Fruit fly (Drosophila melanogaster) whole organism, embryonic: ENCODE data around the gene fzo.
A peak's percentile ranks its signal among the peaks of the same experiment; 100 is the strongest.

Experiments
- Bgb ChIP-seq: fragments of 200-800 bp; sonication (Bioruptor generic); IDR thresholded peaks from 2 replicates; pipeline ENCODE4 v1.3.6; 2022; ENCODE audit warnings: missing biosample characterization, missing genetic modification characterization; ENCODE audit not compliant: partially characterized antibody
- CG10462 ChIP-seq: fragments of 200-800 bp; sonication (Bioruptor generic); optimal IDR thresholded peaks from 2 replicates; lab custom pipeline; 2016; ENCODE audit warnings: missing biosample characterization, missing genetic modification characterization
- CG11093 ChIP-seq: fragments of 200-800 bp; sonication (Bioruptor generic); IDR thresholded peaks from 3 replicates; pipeline ENCODE4 v1.3.6; 2022; ENCODE audit warnings: missing biosample characterization, missing genetic modification characterization
- CG12659 ChIP-seq: fragments of 200-800 bp; sonication (Bioruptor generic); optimal IDR thresholded peaks from 3 replicates; lab custom pipeline; 2017; ENCODE audit warnings: mild to moderate bottlenecking, missing biosample characterization, missing genetic modification reagents, missing genetic modification characterization
- CG14860 ChIP-seq: fragments of 200-800 bp; sonication (Bioruptor generic); IDR thresholded peaks from 3 replicates; pipeline ENCODE4 v1.3.6; 2022; ENCODE audit warnings: missing biosample characterization, missing genetic modification characterization; ENCODE audit not compliant: partially characterized antibody
- CG14965 ChIP-seq: fragments of 200-800 bp; sonication (Bioruptor generic); optimal IDR thresholded peaks from 2 replicates; lab custom pipeline; 2016; ENCODE audit warnings: missing biosample characterization, missing genetic modification characterization, borderline replicate concordance
- CG16779 ChIP-seq: fragments of 200-800 bp; sonication (Bioruptor generic); IDR thresholded peaks from 2 replicates; pipeline ENCODE4 v1.3.6; 2022; ENCODE audit warnings: missing biosample characterization, missing genetic modification characterization
- CG17186 ChIP-seq: fragments of 200-800 bp; sonication (Bioruptor generic); optimal IDR thresholded peaks from 3 replicates; lab custom pipeline; 2017; ENCODE audit warnings: missing biosample characterization, missing genetic modification reagents, missing genetic modification characterization
- CG17361 ChIP-seq: fragments of 200-800 bp; sonication (Bioruptor generic); IDR thresholded peaks from 3 replicates; pipeline ENCODE4 v1.3.6; 2022; ENCODE audit warnings: missing biosample characterization, missing genetic modification characterization
- CG1792 ChIP-seq: fragments of 200-800 bp; sonication (Bioruptor generic); optimal IDR thresholded peaks from 2 replicates; lab custom pipeline; 2016; ENCODE audit warnings: missing biosample characterization, missing genetic modification characterization
- CG2129 ChIP-seq: fragments of 200-800 bp; sonication (Bioruptor generic); IDR thresholded peaks from 2 replicates; pipeline ENCODE4 v1.3.6; 2022; ENCODE audit warnings: missing biosample characterization, missing genetic modification characterization; ENCODE audit not compliant: partially characterized antibody
- CG3847 ChIP-seq: fragments of 200-800 bp; sonication (Bioruptor generic); IDR thresholded peaks from 2 replicates; pipeline ENCODE4 v1.3.6; 2022; ENCODE audit warnings: missing biosample characterization, missing genetic modification characterization
- Dek ChIP-seq: fragments of 200-800 bp; sonication (Bioruptor generic); optimal IDR thresholded peaks from 3 replicates; lab custom pipeline; 2019; ENCODE audit warnings: missing biosample characterization, mild to moderate bottlenecking, missing genetic modification characterization, moderate library complexity
- Drgx ChIP-seq: fragments of 200-800 bp; sonication (Bioruptor generic); IDR thresholded peaks from 2 replicates; pipeline ENCODE4 v1.3.6; 2022; ENCODE audit warnings: missing biosample characterization, missing genetic modification characterization
- HmgZ ChIP-seq: fragments of 200-800 bp; sonication (Bioruptor generic); optimal IDR thresholded peaks from 2 replicates; lab custom pipeline; 2018; ENCODE audit warnings: missing biosample characterization, mild to moderate bottlenecking, missing genetic modification characterization
- Lpt ChIP-seq: fragments of >200 bp; optimal IDR thresholded peaks from 2 replicates; lab custom pipeline; 2018; ENCODE audit warnings: missing biosample characterization, missing genetic modification characterization
- Myb ChIP-seq: fragments of 200-800 bp; sonication (Bioruptor generic); optimal IDR thresholded peaks from 2 replicates; lab custom pipeline; 2016; ENCODE audit warnings: missing biosample characterization, missing genetic modification characterization
- NFAT ChIP-seq: fragments of 200-800 bp; sonication (Bioruptor generic); IDR thresholded peaks from 2 replicates; pipeline ENCODE4 v1.3.6; 2022; ENCODE audit warnings: missing biosample characterization, missing genetic modification characterization
- Nf-YC ChIP-seq: fragments of 200-800 bp; optimal IDR thresholded peaks from 3 replicates; lab custom pipeline; 2019; ENCODE audit warnings: missing biosample characterization, mild to moderate bottlenecking, missing genetic modification characterization, moderate library complexity
- Stat92E ChIP-seq, 3 experiments: fragments of >200 bp in 2 of 3; fragments of 200-800 bp in 1 of 3; sonication (Bioruptor generic) in 1 of 3; optimal IDR thresholded peaks; 2 replicates each; lab custom pipeline; 2017 to 2019; ENCODE audit warnings: missing biosample characterization in 3 of 3, missing genetic modification characterization in 3 of 3, mild to moderate bottlenecking in 1 of 3, moderate library complexity in 1 of 3
- Usf ChIP-seq: fragments of 200-800 bp; sonication (Bioruptor generic); optimal IDR thresholded peaks from 2 replicates; lab custom pipeline; 2017; ENCODE audit warnings: missing genotype, missing biosample characterization, missing genetic modification characterization
- ac ChIP-seq: fragments of 200-800 bp; sonication (Bioruptor generic); optimal IDR thresholded peaks from 3 replicates; lab custom pipeline; 2017; ENCODE audit warnings: missing biosample characterization, mild to moderate bottlenecking, missing genetic modification characterization
- al ChIP-seq: fragments of 200-800 bp; sonication (Bioruptor generic); IDR thresholded peaks from 2 replicates; pipeline ENCODE4 v1.3.6; 2022; ENCODE audit warnings: missing biosample characterization, missing genetic modification characterization
- amos ChIP-seq: fragments of 200-800 bp; sonication (Bioruptor generic); IDR thresholded peaks from 2 replicates; pipeline ENCODE4 v1.3.6; 2022; ENCODE audit warnings: missing biosample characterization, missing genetic modification characterization; ENCODE audit not compliant: partially characterized antibody
- cg ChIP-seq: fragments of 200-800 bp; sonication (Bioruptor generic); optimal IDR thresholded peaks from 3 replicates; lab custom pipeline; 2019; ENCODE audit warnings: missing biosample characterization, mild to moderate bottlenecking, missing genetic modification characterization, moderate library complexity
- corto ChIP-seq: fragments of 200-800 bp; sonication (Bioruptor generic); optimal IDR thresholded peaks from 2 replicates; lab custom pipeline; 2016; ENCODE audit warnings: missing biosample characterization, mild to moderate bottlenecking, missing genetic modification characterization, moderate library complexity
- crol ChIP-seq: fragments of 200-800 bp; sonication (Bioruptor generic); IDR thresholded peaks from 2 replicates; pipeline ENCODE4 v1.3.6; 2022; ENCODE audit warnings: missing biosample characterization, missing genetic modification characterization
- crp ChIP-seq, 2 experiments: fragments of 200-800 bp; sonication (Bioruptor generic); optimal IDR thresholded peaks; 2 replicates in 1 of 2; 3 replicates in 1 of 2; lab custom pipeline; 2017; ENCODE audit warnings: missing biosample characterization in 2 of 2, missing genetic modification characterization in 2 of 2, mild to moderate bottlenecking in 1 of 2, moderate library complexity in 1 of 2
- cwo ChIP-seq: fragments of 200-800 bp; sonication (Bioruptor generic); optimal IDR thresholded peaks from 3 replicates; lab custom pipeline; 2017; ENCODE audit warnings: missing biosample characterization, missing genetic modification characterization, mild to moderate bottlenecking, moderate library complexity, missing genetic modification reagents
- grau ChIP-seq: fragments of 200-800 bp; optimal IDR thresholded peaks from 3 replicates; lab custom pipeline; 2019; ENCODE audit warnings: missing biosample characterization, mild to moderate bottlenecking, missing genetic modification characterization, moderate library complexity
- gro ChIP-seq: fragments of 200-800 bp; sonication (Bioruptor generic); optimal IDR thresholded peaks from 2 replicates; lab custom pipeline; 2016; ENCODE audit warnings: missing biosample characterization, missing genetic modification characterization
- jing ChIP-seq: fragments of 200-800 bp; sonication (Bioruptor generic); optimal IDR thresholded peaks from 2 replicates; lab custom pipeline; 2018; ENCODE audit warnings: missing biosample characterization, mild to moderate bottlenecking, missing genetic modification characterization
- kni ChIP-seq: fragments of 200-800 bp; sonication (Bioruptor generic); optimal IDR thresholded peaks from 3 replicates; lab custom pipeline; 2017; ENCODE audit warnings: mild to moderate bottlenecking, missing biosample characterization, missing genetic modification reagents, missing genetic modification characterization
- knrl ChIP-seq: fragments of 200-800 bp; sonication (Bioruptor generic); IDR thresholded peaks from 3 replicates; pipeline ENCODE4 v1.3.6; 2022; ENCODE audit warnings: missing biosample characterization, missing genetic modification characterization; ENCODE audit not compliant: partially characterized antibody
- lilli ChIP-seq: fragments of 200-800 bp; sonication (Bioruptor generic); optimal IDR thresholded peaks from 3 replicates; lab custom pipeline; 2016; ENCODE audit warnings: missing biosample characterization, missing genetic modification characterization
- ro ChIP-seq: fragments of 200-800 bp; sonication (Bioruptor generic); IDR thresholded peaks from 2 replicates; pipeline ENCODE4 v1.3.6; 2022; ENCODE audit warnings: missing biosample characterization, missing genetic modification characterization
- shn ChIP-seq: fragments of 200-800 bp; sonication (Bioruptor generic); optimal IDR thresholded peaks from 3 replicates; lab custom pipeline; 2016; ENCODE audit warnings: missing biosample characterization, missing genetic modification characterization
- sisA ChIP-seq: fragments of 200-800 bp; sonication (Bioruptor generic); IDR thresholded peaks from 2 replicates; pipeline ENCODE4 v1.3.6; 2022; ENCODE audit warnings: missing biosample characterization, missing genetic modification characterization
- so ChIP-seq: fragments of 200-800 bp; sonication (Bioruptor generic); IDR thresholded peaks from 3 replicates; pipeline ENCODE4 v1.3.6; 2022; ENCODE audit warnings: missing biosample characterization, missing genetic modification characterization
- sob ChIP-seq: fragments of 200-800 bp; sonication (Bioruptor generic); IDR thresholded peaks from 2 replicates; pipeline ENCODE4 v1.3.6; 2022; ENCODE audit warnings: missing biosample characterization, missing genetic modification characterization
- ssp ChIP-seq: fragments of 200-800 bp; sonication (Bioruptor generic); IDR thresholded peaks from 2 replicates; pipeline ENCODE4 v1.3.6; 2022; ENCODE audit warnings: missing biosample characterization, missing genetic modification characterization
- twi ChIP-seq: fragments of 200-800 bp; optimal IDR thresholded peaks from 2 replicates; lab custom pipeline; 2019; ENCODE audit warnings: missing biosample characterization, mild to moderate bottlenecking, missing genetic modification characterization, moderate library complexity
- vnd ChIP-seq: fragments of 200-800 bp; sonication (Bioruptor generic); IDR thresholded peaks from 3 replicates; pipeline ENCODE4 v1.3.6; 2022; ENCODE audit warnings: missing biosample characterization, missing genetic modification characterization; ENCODE audit not compliant: partially characterized antibody
- wdn ChIP-seq: fragments of 200-800 bp; sonication (Bioruptor generic); IDR thresholded peaks from 2 replicates; pipeline ENCODE4 v1.3.6; 2022; ENCODE audit warnings: missing biosample characterization, missing genetic modification characterization
- zen2 ChIP-seq: fragments of 200-800 bp; sonication (Bioruptor generic); IDR thresholded peaks from 3 replicates; pipeline ENCODE4 v1.3.6; 2022; ENCODE audit warnings: missing biosample characterization, missing genetic modification characterization; ENCODE audit not compliant: partially characterized antibody

The fzo gene

DNA sequence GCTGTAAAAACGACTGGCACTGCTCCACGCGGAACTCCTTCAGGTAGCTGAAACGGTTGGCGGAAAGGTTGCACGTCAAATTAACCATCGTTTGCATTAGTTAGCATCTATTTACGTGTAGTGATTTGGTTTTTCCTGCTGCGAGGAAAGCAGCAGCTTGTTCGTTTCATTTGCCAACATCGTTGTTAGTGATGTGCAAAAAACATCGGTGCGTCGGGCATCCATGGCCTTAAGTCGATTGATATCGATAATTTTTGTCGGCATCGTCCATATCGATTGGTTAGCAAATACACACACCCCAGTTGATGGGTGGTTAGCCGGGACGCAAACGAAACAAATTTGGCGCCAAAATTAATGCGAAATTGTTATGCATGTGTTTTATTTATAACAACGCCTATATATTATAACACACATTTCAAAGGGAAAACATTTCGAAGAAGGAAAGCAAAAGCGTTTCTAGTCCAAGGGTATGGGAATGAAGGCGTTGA, 46.1 kb downstream of the fzo start, which contains the start of gene unk (continued):
- TF ChIP-seq so (GFP tag; lab: Robert Waterston, UW) (peak; percentile 33; the same call in 1 of the 3 replicates), NFAT (GFP tag; lab: Robert Waterston, UW) (peak; percentile 68), wdn (no peak), al (peak; percentile 38; the same call in 1 of the 2 replicates), crol (GFP tag; lab: Robert Waterston, UW) (no peak), Usf (GFP tag; lab: Kevin White, UChicago) (no peak), vnd (GFP tag; lab: Robert Waterston, UW) (peak; percentile 96), jing (GFP tag; lab: Kevin White, UChicago) (no peak), CG12659 (GFP tag; lab: Kevin White, UChicago) (peak; percentile 16), Drgx (GFP tag; lab: Robert Waterston, UW) (no peak), zen2 (GFP tag; lab: Robert Waterston, UW) (peak; percentile 97), Bgb (GFP tag; lab: Robert Waterston, UW) (peak; percentile 99), cwo (GFP tag; lab: Kevin White, UChicago) (no peak), CG11093 (GFP tag; lab: Robert Waterston, UW) (no peak), ssp (GFP tag; lab: Robert Waterston, UW) (0 out of 2 replicates have a peak, but pooled peaks have one; percentile 16), sob (peak; percentile 65; the same call in 1 of the 2 replicates), CG17361 (no peak; the same call in 2 of the 3 replicates), shn (GFP tag; lab: Kevin White, UChicago) (peak; percentile 36), ro (GFP tag; lab: Robert Waterston, UW) (no peak), CG17186 (GFP tag; lab: Kevin White, UChicago) (peak; percentile 41), Myb (GFP tag; lab: Kevin White, UChicago) (peak; percentile 62), CG2129 (GFP tag; lab: Robert Waterston, UW) (peak; percentile 94), amos (peak; percentile 99), CG10462 (GFP tag; lab: Kevin White, UChicago) (no peak), kni (GFP tag; lab: Kevin White, UChicago) (no peak), Dek (no peak), lilli (GFP tag; lab: Kevin White, UChicago) (peak; percentile 17), Lpt (GFP tag; lab: Kevin White, UChicago) (no peak), CG14965 (GFP tag; lab: Kevin White, UChicago) (no peak), gro (GFP tag; lab: Kevin White, UChicago) (peak; percentile 54), grau (tag; lab: Kevin White, UChicago) (peak; percentile 14), CG16779 (GFP tag; lab: Robert Waterston, UW) (no peak), Stat92E (GFP tag; optimal IDR thresholded peaks at IDR 0.05; lab: Kevin White, UChicago) (peak in 1 of 3 experiments; percentile 39), HmgZ (tag; lab: Kevin White, UChicago) (peak; percentile 74), cg (GFP tag; lab: Kevin White, UChicago) (no peak), twi (no peak), corto (GFP tag; lab: Kevin White, UChicago) (no peak), CG1792 (GFP tag; lab: Kevin White, UChicago) (no peak), knrl (GFP tag; lab: Robert Waterston, UW) (peak; percentile 99), ac (GFP tag; lab: Kevin White, UChicago) (no peak), Nf-YC (peak; percentile 34), crp (GFP tag; optimal IDR thresholded peaks at IDR 0.05; lab: Kevin White, UChicago) (peak in 1 of 2 experiments; percentile 16), sisA (GFP tag; lab: Robert Waterston, UW) (no peak), CG14860 (GFP tag; lab: Robert Waterston, UW) (peak; percentile 94), CG3847 (GFP tag; lab: Robert Waterston, UW) (peak; percentile 50)
